Worm (Caenorhabditis elegans): Measurements from ENCODE around the gene Y7A5A.3.

- no peak for TF ChIP-seq tab-1 (GFP tag; IDR thresholded peaks at IDR 0.05)
- no peak for TF ChIP-seq T22C8.4 (GFP tag; IDR thresholded peaks at IDR 0.05)
- no peak for TF ChIP-seq flt-1 (GFP tag; IDR thresholded peaks at IDR 0.05)
- TF ChIP-seq klf-2 (GFP tag; conservative IDR thresholded peaks at IDR 0.05), result no peak
- no peak for TF ChIP-seq cog-1 (tag; optimal IDR thresholded peaks at IDR 0.05)
- TF ChIP-seq ref-1 (GFP tag; conservative IDR thresholded peaks at IDR 0.05), result no peak
- TF ChIP-seq ztf-29 (GFP tag; IDR thresholded peaks at IDR 0.05), result no peak
- no peak for TF ChIP-seq ztf-23 (GFP tag; IDR thresholded peaks at IDR 0.05)
Measured at ce11 chrX:15757169-15757568, 27.3 kb downstream of the Y7A5A.3 start, which contains the start of gene wrt-4.
